Worm (Caenorhabditis elegans) whole organism, L2 larva: Measurements from ENCODE around the gene Y32G9B.1.

Source experiments
- C34F6.9 ChIP-seq: fragments of 150-350 bp; optimal IDR thresholded peaks from 2 replicates; lab custom pipeline; 2014; ENCODE audit warnings: missing biosample characterization, missing genetic modification characterization
- F13H6.1 ChIP-seq: sonication (generic microtip); optimal IDR thresholded peaks from 2 replicates; lab custom pipeline; 2016; ENCODE audit warnings: missing genetic modification characterization, missing compliant biosample characterization
- Y55F3AM.14 ChIP-seq: fragments of 200-800 bp; sonication (Bioruptor generic); optimal IDR thresholded peaks from 2 replicates; lab custom pipeline; 2018; ENCODE audit warnings: mild to moderate bottlenecking, missing genetic modification characterization, missing compliant biosample characterization
- alr-1 ChIP-seq: fragments of 150-350 bp; optimal IDR thresholded peaks from 2 replicates; lab custom pipeline; 2014; ENCODE audit warnings: missing biosample characterization, missing genetic modification characterization
- aly-2 ChIP-seq: fragments of 150-350 bp; optimal IDR thresholded peaks from 2 replicates; lab custom pipeline; 2014; ENCODE audit warnings: missing biosample characterization, missing genetic modification characterization
- blmp-1 ChIP-seq: sonication (generic microtip); optimal IDR thresholded peaks from 2 replicates; lab custom pipeline; 2017; ENCODE audit warnings: missing genetic modification characterization, mild to moderate bottlenecking, missing compliant biosample characterization, antibody characterized with exemption, moderate library complexity; ENCODE audit not compliant: insufficient read depth
- ceh-16 ChIP-seq: fragments of 150-350 bp; optimal IDR thresholded peaks from 2 replicates; lab custom pipeline; 2014; ENCODE audit warnings: missing biosample characterization, missing genetic modification characterization
- ceh-82 ChIP-seq: fragments of 150-350 bp; optimal IDR thresholded peaks from 2 replicates; lab custom pipeline; 2014; ENCODE audit warnings: missing biosample characterization, missing genetic modification characterization
- crh-2 ChIP-seq: sonication (generic microtip); optimal IDR thresholded peaks from 2 replicates; lab custom pipeline; 2017; ENCODE audit warnings: missing biosample characterization, missing genetic modification characterization
- dmd-4 ChIP-seq: sonication (generic microtip); optimal IDR thresholded peaks from 2 replicates; lab custom pipeline; 2017; ENCODE audit warnings: missing biosample characterization, missing genetic modification characterization
- egl-27 ChIP-seq: sonication (generic microtip); optimal IDR thresholded peaks from 3 replicates; lab custom pipeline; 2017; ENCODE audit warnings: missing biosample characterization, missing genetic modification reagents, missing genetic modification characterization
- elt-1 ChIP-seq: fragments of 150-350 bp; optimal IDR thresholded peaks from 2 replicates; lab custom pipeline; 2014; ENCODE audit warnings: missing biosample characterization, missing genetic modification characterization
- elt-3 ChIP-seq: sonication (generic microtip); optimal IDR thresholded peaks from 2 replicates; lab custom pipeline; 2017; ENCODE audit warnings: missing biosample characterization, missing genetic modification characterization
- fos-1 ChIP-seq: fragments of 150-350 bp; optimal IDR thresholded peaks from 2 replicates; lab custom pipeline; 2014; ENCODE audit warnings: missing biosample characterization, missing genetic modification characterization
- gmeb-1 ChIP-seq: fragments of 150-350 bp; optimal IDR thresholded peaks from 2 replicates; lab custom pipeline; 2014; ENCODE audit warnings: missing biosample characterization, missing genetic modification characterization
- lin-11 ChIP-seq: fragments of 150-350 bp; sonication (generic microtip); optimal IDR thresholded peaks from 2 replicates; lab custom pipeline; 2014; ENCODE audit warnings: missing biosample characterization, missing genetic modification characterization, inconsistent platforms, mixed read lengths
- lin-13 ChIP-seq: fragments of 150-350 bp; optimal IDR thresholded peaks from 2 replicates; lab custom pipeline; 2014; ENCODE audit warnings: missing biosample characterization, missing genetic modification reagents, missing genetic modification characterization
- lin-39 ChIP-seq: fragments of 150-350 bp; optimal IDR thresholded peaks from 2 replicates; lab custom pipeline; 2014; ENCODE audit warnings: missing biosample characterization, missing genetic modification reagents, missing genetic modification characterization
- lsy-2 ChIP-seq, 2 experiments: fragments of 150-350 bp in 1 of 2; sonication (generic microtip) in 1 of 2; optimal IDR thresholded peaks; 2 replicates each; lab custom pipeline; 2014 to 2017; ENCODE audit warnings: missing biosample characterization in 2 of 2, missing genetic modification characterization in 2 of 2
- mab-5 ChIP-seq: fragments of 150-350 bp; optimal IDR thresholded peaks from 2 replicates; lab custom pipeline; 2014; ENCODE audit warnings: missing biosample characterization, missing genetic modification characterization
- mbf-1 ChIP-seq: sonication (generic microtip); optimal IDR thresholded peaks from 2 replicates; lab custom pipeline; 2017; ENCODE audit warnings: missing biosample characterization, missing genetic modification characterization
- mdl-1 ChIP-seq, 2 experiments: fragments of 150-350 bp in 1 of 2; sonication (generic microtip) in 1 of 2; optimal IDR thresholded peaks; 2 replicates each; lab custom pipeline; 2017; ENCODE audit warnings: missing biosample characterization in 2 of 2, missing genetic modification characterization in 2 of 2
- nhr-10 ChIP-seq: sonication (generic microtip); optimal IDR thresholded peaks from 2 replicates; lab custom pipeline; 2017; ENCODE audit warnings: missing biosample characterization, missing genetic modification characterization
- nhr-11 ChIP-seq: fragments of 150-350 bp; optimal IDR thresholded peaks from 2 replicates; lab custom pipeline; 2014; ENCODE audit warnings: missing biosample characterization, missing genetic modification characterization
- nhr-12 ChIP-seq: fragments of 150-350 bp; optimal IDR thresholded peaks from 2 replicates; lab custom pipeline; 2014; ENCODE audit warnings: missing biosample characterization, missing genetic modification characterization
- nhr-129 ChIP-seq: fragments of 150-350 bp; optimal IDR thresholded peaks from 2 replicates; lab custom pipeline; 2014; ENCODE audit warnings: missing biosample characterization, missing genetic modification characterization
- nhr-21 ChIP-seq: fragments of 150-350 bp; optimal IDR thresholded peaks from 2 replicates; lab custom pipeline; 2014; ENCODE audit warnings: missing biosample characterization, missing genetic modification characterization
- nhr-23 ChIP-seq: fragments of 150-350 bp; optimal IDR thresholded peaks from 2 replicates; lab custom pipeline; 2014; ENCODE audit warnings: missing biosample characterization, missing genetic modification reagents, missing genetic modification characterization
- nhr-25 ChIP-seq: fragments of 150-350 bp; sonication (generic microtip); optimal IDR thresholded peaks from 3 replicates; lab custom pipeline; 2014; ENCODE audit warnings: missing biosample characterization, missing genetic modification characterization
- nhr-6 ChIP-seq: fragments of 150-350 bp; optimal IDR thresholded peaks from 2 replicates; lab custom pipeline; 2014; ENCODE audit warnings: missing biosample characterization, missing genetic modification characterization
- nhr-77 ChIP-seq: fragments of 150-350 bp; optimal IDR thresholded peaks from 2 replicates; lab custom pipeline; 2014; ENCODE audit warnings: missing biosample characterization, missing genetic modification characterization
- sem-4 ChIP-seq: fragments of 150-350 bp; optimal IDR thresholded peaks from 2 replicates; lab custom pipeline; 2014; ENCODE audit warnings: missing biosample characterization, missing genetic modification reagents, missing genetic modification characterization
- sma-3 ChIP-seq: sonication (generic microtip); optimal IDR thresholded peaks from 2 replicates; lab custom pipeline; 2016; ENCODE audit warnings: missing genetic modification reagents, missing genetic modification characterization, missing compliant biosample characterization
- snpc-4 ChIP-seq: fragments of 150-350 bp; optimal IDR thresholded peaks from 2 replicates; lab custom pipeline; 2014; ENCODE audit warnings: missing biosample characterization, missing genetic modification characterization
- unc-39 ChIP-seq: fragments of 150-350 bp; optimal IDR thresholded peaks from 2 replicates; lab custom pipeline; 2014; ENCODE audit warnings: missing biosample characterization, missing genetic modification characterization
- unc-55 ChIP-seq: fragments of 150-350 bp; sonication (generic microtip); optimal IDR thresholded peaks from 3 replicates; lab custom pipeline; 2014; ENCODE audit warnings: missing biosample characterization, missing genetic modification reagents, missing genetic modification characterization
- unc-62 ChIP-seq: fragments of 150-350 bp; optimal IDR thresholded peaks from 2 replicates; lab custom pipeline; 2014; ENCODE audit warnings: missing biosample characterization, missing genetic modification reagents, missing genetic modification characterization
- ztf-1 ChIP-seq: fragments of 200-800 bp; sonication (Bioruptor generic); conservative IDR thresholded peaks from 2 replicates; pipeline ENCODE4 v1.3.6; 2022; ENCODE audit warnings: missing genetic modification characterization, missing compliant biosample characterization
- ztf-11 ChIP-seq: sonication (generic microtip); optimal IDR thresholded peaks from 2 replicates; lab custom pipeline; 2017; ENCODE audit warnings: missing biosample characterization, missing genetic modification characterization

Y32G9B.1 gene

DNA sequence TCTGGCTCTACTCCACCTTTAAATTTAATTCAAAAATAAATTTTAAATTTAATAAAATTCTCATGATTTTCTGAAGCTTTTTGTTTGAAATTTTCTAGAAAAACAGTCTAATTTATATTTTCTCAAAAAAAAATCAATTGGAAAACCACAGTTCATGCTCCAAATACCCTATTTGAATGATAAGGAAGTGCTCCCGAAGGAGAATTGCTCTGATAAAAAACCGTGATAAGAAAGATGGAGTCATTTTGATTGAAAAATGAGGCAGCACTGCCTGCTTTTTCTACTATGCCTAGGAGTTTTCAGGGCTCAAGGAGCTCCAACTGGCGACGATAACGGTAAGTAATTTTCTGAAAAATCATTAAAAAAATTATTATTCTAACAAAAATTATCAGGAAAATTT, 16.1 kb upstream of the Y32G9B.1 start, which contains the start of gene T10B5.7:
Gene T10B5.7 (plus strand): TSS at position 225 of the 400 bp plus-strand sequence.
- TF ChIP-seq lin-39 (tag; lab: Kevin White, UChicago) (no peak), dmd-4 (no peak), fos-1 (peak; percentile 86)

DNA sequence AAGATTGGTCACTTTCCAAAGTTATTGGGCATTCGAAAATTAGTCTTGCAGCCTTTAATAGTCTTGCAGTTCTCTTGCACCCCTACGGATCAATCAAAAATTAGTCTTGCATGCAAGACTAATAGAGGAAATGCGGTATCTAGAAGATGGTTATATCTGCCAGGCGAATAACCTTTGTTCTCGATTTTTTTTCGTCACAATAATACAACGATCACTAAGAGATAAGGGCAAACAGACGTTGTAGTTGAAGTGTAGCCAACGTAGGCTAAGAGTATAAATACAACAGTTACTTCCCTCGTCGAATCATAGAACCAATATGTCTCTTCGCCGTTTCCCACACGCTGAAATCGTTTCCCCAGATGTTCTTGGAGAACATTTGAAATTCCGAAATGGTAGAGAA, 11.9 kb upstream of the Y32G9B.1 start, which contains the start of gene T10B5.8:
Gene T10B5.8 (plus strand): TSS at position 301 of the 400 bp plus-strand sequence.
- TF ChIP-seq unc-39 (tag; lab: Kevin White, UChicago) (no peak), gmeb-1 (tag; lab: Kevin White, UChicago) (no peak), lin-39 (tag; lab: Kevin White, UChicago) (no peak), unc-55 (no peak), nhr-11 (tag; lab: Kevin White, UChicago) (no peak), sem-4 (no peak), crh-2 (tag; lab: Kevin White, UChicago) (no peak), nhr-21 (no peak), lin-11 (tag; lab: Kevin White, UChicago) (no peak), nhr-6 (tag; lab: Kevin White, UChicago) (no peak), nhr-23 (tag; lab: Kevin White, UChicago) (no peak), dmd-4 (no peak), nhr-10 (tag; lab: Kevin White, UChicago) (no peak), mdl-1 (tag; optimal IDR thresholded peaks at IDR 0.05; lab: Kevin White, UChicago) (no peak)

DNA sequence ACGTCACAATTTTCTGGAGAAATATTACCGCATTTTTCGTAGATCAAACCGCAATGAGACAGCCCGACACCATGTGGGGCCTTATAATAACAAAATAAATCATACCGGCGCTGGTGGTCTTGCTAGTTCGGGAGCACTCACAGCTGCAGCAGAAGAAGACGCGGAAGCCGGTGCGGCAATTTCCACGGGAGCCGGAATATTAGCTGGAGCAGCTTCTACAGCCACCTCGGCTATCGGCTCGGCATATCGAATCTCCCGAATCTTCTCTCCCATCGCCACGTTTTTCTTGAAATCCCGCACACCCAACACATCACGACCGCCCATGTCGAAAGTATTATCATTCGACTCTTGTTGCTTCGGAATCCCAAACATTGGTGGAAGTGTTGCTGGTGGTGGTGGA, 5.3 kb downstream of the Y32G9B.1 start:
- TF ChIP-seq nhr-23 (tag; lab: Kevin White, UChicago): no peak
- TF ChIP-seq dmd-4: no peak
- TF ChIP-seq mab-5 (tag; lab: Kevin White, UChicago): no peak
- TF ChIP-seq nhr-77 (tag; lab: Kevin White, UChicago): no peak
- TF ChIP-seq mdl-1 (tag; optimal IDR thresholded peaks at IDR 0.05; lab: Kevin White, UChicago): no peak
- no peak for TF ChIP-seq blmp-1
- no peak for TF ChIP-seq unc-55
- TF ChIP-seq elt-1 (tag; lab: Kevin White, UChicago): no peak
- TF ChIP-seq nhr-25 (tag; lab: Kevin White, UChicago): no peak
- TF ChIP-seq sma-3 (GFP tag; lab: Kevin White, UChicago): no peak
- no peak for TF ChIP-seq ztf-11 (tag; lab: Kevin White, UChicago)

DNA sequence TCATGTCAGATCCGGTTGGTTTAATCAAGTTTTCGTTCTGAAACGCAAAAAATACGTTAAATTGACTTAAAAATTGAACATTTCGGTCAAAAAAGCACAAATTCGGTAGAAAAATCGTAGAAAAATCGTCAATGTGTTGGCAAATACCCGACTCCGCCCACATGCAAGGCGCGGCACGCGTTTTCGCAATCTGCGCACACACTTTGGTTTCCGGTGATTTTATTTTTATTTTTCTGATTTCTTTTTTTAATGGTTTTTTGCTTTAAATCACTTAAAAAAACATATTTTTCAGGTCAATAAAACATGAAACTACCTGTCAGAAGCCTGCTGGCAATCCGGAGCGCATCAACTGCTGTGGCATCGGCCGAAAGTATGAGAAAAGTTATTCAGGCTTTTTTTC, 8.6 kb downstream of the Y32G9B.1 start, which contains the start of the genes gly-7 and mrpl-39:
Gene gly-7 (minus strand): TSS at position 37 of the 400 bp plus-strand sequence.
Gene mrpl-39 (plus strand): TSS at position 293 of the 400 bp plus-strand sequence.
- TF ChIP-seq lin-13 (GFP tag; lab: Kevin White, UChicago) (no peak), elt-3 (tag; lab: Kevin White, UChicago) (no peak), unc-55 (peak; percentile 45), lsy-2 (tag; optimal IDR thresholded peaks at IDR 0.05; lab: Kevin White, UChicago) (peak in 1 of 2 experiments; percentile 35), alr-1 (tag; lab: Kevin White, UChicago) (no peak), mdl-1 (tag; optimal IDR thresholded peaks at IDR 0.05; lab: Kevin White, UChicago) (no peak), snpc-4 (no peak), nhr-6 (tag; lab: Kevin White, UChicago) (no peak), sem-4 (no peak), F13H6.1 (tag; lab: Kevin White, UChicago) (peak; percentile 10), nhr-129 (tag; lab: Kevin White, UChicago) (peak; percentile 30), Y55F3AM.14 (GFP tag; lab: Kevin White, UChicago) (no peak), nhr-11 (tag; lab: Kevin White, UChicago) (no peak), nhr-12 (tag; lab: Kevin White, UChicago) (no peak), crh-2 (tag; lab: Kevin White, UChicago) (peak; percentile 34), nhr-23 (tag; lab: Kevin White, UChicago) (no peak), gmeb-1 (tag; lab: Kevin White, UChicago) (peak; percentile 56), aly-2 (tag; lab: Kevin White, UChicago) (no peak), unc-62 (no peak), lin-11 (tag; lab: Kevin White, UChicago) (peak; percentile 48), ztf-1 (GFP tag; lab: Robert Waterston, UW) (no peak), ceh-16 (no peak), lin-39 (tag; lab: Kevin White, UChicago) (no peak), ztf-11 (tag; lab: Kevin White, UChicago) (no peak), mbf-1 (tag; lab: Kevin White, UChicago) (no peak), ceh-82 (tag; lab: Kevin White, UChicago) (no peak), elt-1 (tag; lab: Kevin White, UChicago) (no peak), sma-3 (GFP tag; lab: Kevin White, UChicago) (peak; percentile 23), C34F6.9 (tag; lab: Kevin White, UChicago) (peak; percentile 23), nhr-77 (tag; lab: Kevin White, UChicago) (no peak), egl-27 (tag; lab: Kevin White, UChicago) (no peak)
- TF ChIP-seq, all 48 proteins: peak for 9
